Fruit fly (Drosophila melanogaster) whole organism: Measurements from ENCODE around the gene lectin-22C.

Experiments used
- EcR ChIP-seq, 2 experiments: fragments of >200 bp; optimal IDR thresholded peaks; 2 replicates each; lab custom pipeline; 2017; ENCODE audit warnings: missing biosample characterization in 2 of 2, missing genetic modification characterization in 2 of 2, missing genetic modification reagents in 2 of 2
- pan ChIP-seq: fragments of >200 bp; optimal IDR thresholded peaks from 2 replicates; lab custom pipeline; 2017
- psq ChIP-seq: fragments of >200 bp; optimal IDR thresholded peaks from 2 replicates; lab custom pipeline; 2017
- usp ChIP-seq: fragments of >200 bp; optimal IDR thresholded peaks from 2 replicates; lab custom pipeline; 2017; ENCODE audit warnings: missing biosample characterization, missing genetic modification characterization, mixed read lengths

DNA sequence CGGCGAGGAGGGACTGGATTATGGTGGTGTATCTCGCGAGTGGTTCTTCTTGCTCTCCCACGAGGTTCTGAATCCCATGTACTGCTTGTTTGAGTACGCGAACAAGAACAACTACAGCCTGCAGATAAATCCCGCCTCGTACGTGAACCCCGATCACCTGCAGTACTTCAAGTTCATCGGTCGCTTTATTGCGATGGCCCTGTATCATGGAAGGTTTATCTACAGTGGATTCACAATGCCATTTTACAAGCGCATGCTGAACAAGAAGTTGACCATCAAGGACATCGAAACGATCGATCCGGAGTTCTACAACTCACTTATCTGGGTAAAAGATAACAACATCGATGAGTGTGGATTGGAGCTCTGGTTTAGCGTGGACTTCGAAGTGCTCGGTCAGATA, 5.0 kb upstream of the lectin-22C start:
- TF ChIP-seq usp: no peak
- no peak for TF ChIP-seq psq
- no peak for TF ChIP-seq pan (lab: Kevin White, UChicago)
- TF ChIP-seq EcR (GFP tag; optimal IDR thresholded peaks at IDR 0.05; lab: Kevin White, UChicago): no peak
